Fruit fly (Drosophila melanogaster) whole organism, wandering third instar larva: Measurements from ENCODE around the gene uncNacbeta.
A peak's percentile ranks its signal among the peaks of the same experiment; 100 is the strongest.

Source experiments
- Abd-B ChIP-seq: fragments of >200 bp; optimal IDR thresholded peaks from 2 replicates; lab custom pipeline; 2017; ENCODE audit warnings: missing biosample characterization, missing genetic modification characterization
- Dfd ChIP-seq: fragments of >200 bp; optimal IDR thresholded peaks from 2 replicates; lab custom pipeline; 2017; ENCODE audit warnings: missing biosample characterization, missing genetic modification characterization
- GATAd ChIP-seq: sonication (Bioruptor generic); optimal IDR thresholded peaks from 2 replicates; lab custom pipeline; 2016; ENCODE audit warnings: missing biosample characterization, missing genetic modification characterization
- HLH106 ChIP-seq: fragments of 200-800 bp; optimal IDR thresholded peaks from 3 replicates; lab custom pipeline; 2019; ENCODE audit warnings: missing biosample characterization, mild to moderate bottlenecking, missing genetic modification characterization, moderate library complexity
- Hnf4 ChIP-seq: fragments of 200-800 bp; sonication (Bioruptor generic); optimal IDR thresholded peaks from 2 replicates; lab custom pipeline; 2016; ENCODE audit warnings: missing biosample characterization, mild to moderate bottlenecking, missing genetic modification characterization
- Myc ChIP-seq: fragments of >200 bp; optimal IDR thresholded peaks from 2 replicates; lab custom pipeline; 2017
- OdsH ChIP-seq: fragments of 200-800 bp; sonication (Bioruptor generic); optimal IDR thresholded peaks from 2 replicates; lab custom pipeline; 2016; ENCODE audit warnings: missing biosample characterization, mild to moderate bottlenecking, missing genetic modification characterization
- br ChIP-seq: fragments of 200-800 bp; sonication (Bioruptor generic); optimal IDR thresholded peaks from 2 replicates; lab custom pipeline; 2016; ENCODE audit warnings: missing biosample characterization, missing genetic modification characterization
- pan ChIP-seq: fragments of >200 bp; optimal IDR thresholded peaks from 2 replicates; lab custom pipeline; 2017
- sv ChIP-seq: fragments of 200-800 bp; sonication (Bioruptor generic); optimal IDR thresholded peaks from 3 replicates; lab custom pipeline; 2016; ENCODE audit warnings: missing biosample characterization, missing genetic modification characterization
- tai ChIP-seq: sonication (Bioruptor generic); optimal IDR thresholded peaks from 2 replicates; lab custom pipeline; 2016; ENCODE audit warnings: missing biosample characterization, missing genetic modification characterization
- usp ChIP-seq: fragments of >200 bp; optimal IDR thresholded peaks from 2 replicates; lab custom pipeline; 2017; ENCODE audit warnings: missing biosample characterization, missing genetic modification characterization

DNA sequence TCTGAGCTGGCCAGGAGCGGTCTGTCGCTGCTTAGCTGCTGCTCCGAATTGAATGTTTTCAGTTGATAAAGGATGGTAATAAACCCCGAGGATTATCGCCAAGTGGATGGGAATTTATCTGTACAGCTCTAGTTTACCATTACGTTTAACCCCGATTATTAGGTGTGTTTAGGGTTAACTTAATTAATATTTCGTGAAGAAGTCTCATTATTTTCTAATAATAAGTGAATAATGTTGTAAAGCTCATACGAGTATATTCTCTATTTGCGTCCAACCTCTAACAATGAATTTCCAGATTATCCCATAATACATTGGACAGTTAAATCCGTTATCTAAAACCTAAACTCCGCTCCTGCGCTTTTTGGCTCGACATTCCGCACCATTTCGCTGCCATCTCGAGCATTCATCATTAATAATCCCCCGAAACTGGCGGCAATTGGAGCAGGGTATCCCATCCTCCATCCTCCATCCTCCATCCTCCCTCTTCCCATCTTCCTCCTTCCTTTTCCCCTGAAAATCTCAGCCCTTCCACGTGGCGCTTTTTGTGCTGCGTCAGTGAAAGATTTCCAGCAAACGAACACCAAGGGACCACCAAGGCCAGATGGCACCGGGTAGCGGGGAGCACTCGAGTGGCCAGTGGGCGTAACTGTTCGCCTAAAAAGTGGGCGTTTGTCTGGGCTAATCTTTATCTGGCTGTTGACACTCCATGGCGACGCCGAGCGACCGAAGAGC, 37.3 kb downstream of the uncNacbeta start:
- no peak for TF ChIP-seq usp (GFP tag; lab: Kevin White, UChicago)
- peak; percentile 35 for TF ChIP-seq OdsH
- no peak for TF ChIP-seq Hnf4 (GFP tag; lab: Kevin White, UChicago)
- no peak for TF ChIP-seq Dfd
- TF ChIP-seq GATAd (GFP tag; lab: Kevin White, UChicago): no peak
- no peak for TF ChIP-seq pan (lab: Kevin White, UChicago)
- peak; percentile 4 for TF ChIP-seq tai (GFP tag; lab: Kevin White, UChicago)
- peak; percentile 62 for TF ChIP-seq HLH106
- no peak for TF ChIP-seq sv
- TF ChIP-seq Abd-B (GFP tag; lab: Kevin White, UChicago): no peak
- TF ChIP-seq br (GFP tag; lab: Kevin White, UChicago): peak; percentile 30
- TF ChIP-seq Myc (lab: Kevin White, UChicago): no peak
